Fruit fly (Drosophila melanogaster): ENCODE results near the gene CG32280.

dm6 chr3L:3161968-3162367 lies 3.0 kb upstream of the CG32280 start, which contains the start of gene rasp:
- no peak for TF ChIP-seq CTCF (optimal IDR thresholded peaks at IDR 0.05)
- no peak for TF ChIP-seq CG8478 (optimal IDR thresholded peaks at IDR 0.05)

Measured in S2 (cell line).